Worm (Caenorhabditis elegans) whole organism, L3 larva: ENCODE data around the gene srgp-1.

Experiments
- ama-1 ChIP-seq: fragments of 150-350 bp; optimal IDR thresholded peaks from 2 replicates; lab custom pipeline; 2018
- nhr-11 ChIP-seq: fragments of 150-350 bp; optimal IDR thresholded peaks from 2 replicates; lab custom pipeline; 2014; ENCODE audit warnings: missing biosample characterization, missing genetic modification characterization
- nhr-237 ChIP-seq: fragments of 150-350 bp; optimal IDR thresholded peaks from 2 replicates; lab custom pipeline; 2014; ENCODE audit warnings: missing biosample characterization, missing genetic modification characterization
- nhr-77 ChIP-seq: fragments of 150-350 bp; optimal IDR thresholded peaks from 2 replicates; lab custom pipeline; 2014; ENCODE audit warnings: missing biosample characterization, missing genetic modification characterization
- pha-4 ChIP-seq: fragments of 150-350 bp; optimal IDR thresholded peaks from 2 replicates; lab custom pipeline; 2014; ENCODE audit warnings: missing biosample characterization, missing genetic modification reagents, missing genetic modification characterization
- pqm-1 ChIP-seq: fragments of 150-350 bp; optimal IDR thresholded peaks from 2 replicates; lab custom pipeline; 2017; ENCODE audit warnings: missing biosample characterization, missing genetic modification characterization, inconsistent platforms
- sea-2 ChIP-seq: fragments of 150-350 bp; sonication (generic microtip); optimal IDR thresholded peaks from 4 replicates; lab custom pipeline; 2014; ENCODE audit warnings: missing biosample characterization, missing genetic modification reagents, missing genetic modification characterization
- ztf-4 ChIP-seq: fragments of 150-350 bp; optimal IDR thresholded peaks from 2 replicates; lab custom pipeline; 2014; ENCODE audit warnings: missing biosample characterization, missing genetic modification characterization

- peak; percentile 32 for TF ChIP-seq pqm-1
- no peak for TF ChIP-seq nhr-77 (tag; lab: Kevin White, UChicago)
- TF ChIP-seq nhr-11, result no peak
- TF ChIP-seq nhr-237 (tag; lab: Kevin White, UChicago), result no peak
- peak; percentile 96 for TF ChIP-seq ama-1 (lab: Kevin White, UChicago)
- TF ChIP-seq ztf-4 (tag; lab: Kevin White, UChicago), result peak; percentile 27
- no peak for TF ChIP-seq pha-4
- TF ChIP-seq sea-2, result no peak
Measured at ce11 chrIV:11594191-11594673, 23.9 kb downstream of the srgp-1 start, which contains the start of gene mig-38.
